Fruit fly (Drosophila melanogaster): ENCODE data around the gene CG16985.
A peak's percentile ranks its signal among the peaks of the same experiment; 100 is the strongest.

- peak; percentile 94 for TF ChIP-seq tj (GFP tag; optimal IDR thresholded peaks at IDR 0.05)
- TF ChIP-seq CG1620 (GFP tag; optimal IDR thresholded peaks at IDR 0.05) = no peak
- TF ChIP-seq Clk (GFP tag; optimal IDR thresholded peaks at IDR 0.05) = no peak
- no peak for TF ChIP-seq CG12768 (GFP tag; optimal IDR thresholded peaks at IDR 0.05)
- TF ChIP-seq toe (GFP tag; optimal IDR thresholded peaks at IDR 0.05) = no peak
- no peak for TF ChIP-seq CG11617 (GFP tag; optimal IDR thresholded peaks at IDR 0.05)
- no peak for TF ChIP-seq CG14711 (tag; optimal IDR thresholded peaks at IDR 0.05)
- no peak for TF ChIP-seq CG33017 (tag; optimal IDR thresholded peaks at IDR 0.05)
- TF ChIP-seq kay (GFP tag; ENCODE audit: borderline replicate concordance) = no peak
Measured at dm6 chr3L:2574716-2575115, 24.4 kb upstream of the CG16985 start.
